Worm (Caenorhabditis elegans) whole organism, L2 larva: ENCODE measurements around the gene srp-2.

Experiments used
- C34F6.9 ChIP-seq: fragments of 150-350 bp; optimal IDR thresholded peaks from 2 replicates; lab custom pipeline; 2014; ENCODE audit warnings: missing biosample characterization, missing genetic modification characterization
- F13H6.1 ChIP-seq: sonication (generic microtip); optimal IDR thresholded peaks from 2 replicates; lab custom pipeline; 2016; ENCODE audit warnings: missing genetic modification characterization, missing compliant biosample characterization
- R02D3.7 ChIP-seq: fragments of 150-350 bp; optimal IDR thresholded peaks from 2 replicates; lab custom pipeline; 2014; ENCODE audit warnings: missing biosample characterization, missing genetic modification characterization
- Y55F3AM.14 ChIP-seq: fragments of 200-800 bp; sonication (Bioruptor generic); optimal IDR thresholded peaks from 2 replicates; lab custom pipeline; 2018; ENCODE audit warnings: mild to moderate bottlenecking, missing genetic modification characterization, missing compliant biosample characterization
- ZK546.5 ChIP-seq: sonication (generic microtip); optimal IDR thresholded peaks from 2 replicates; lab custom pipeline; 2017; ENCODE audit warnings: missing biosample characterization, missing genetic modification characterization
- alr-1 ChIP-seq: fragments of 150-350 bp; optimal IDR thresholded peaks from 2 replicates; lab custom pipeline; 2014; ENCODE audit warnings: missing biosample characterization, missing genetic modification characterization
- aly-2 ChIP-seq: fragments of 150-350 bp; optimal IDR thresholded peaks from 2 replicates; lab custom pipeline; 2014; ENCODE audit warnings: missing biosample characterization, missing genetic modification characterization
- ama-1 ChIP-seq: fragments of 150-350 bp; optimal IDR thresholded peaks from 2 replicates; lab custom pipeline; 2018; ENCODE audit warnings: inconsistent platforms
- blmp-1 ChIP-seq: sonication (generic microtip); optimal IDR thresholded peaks from 2 replicates; lab custom pipeline; 2017; ENCODE audit warnings: missing genetic modification characterization, mild to moderate bottlenecking, missing compliant biosample characterization, antibody characterized with exemption, moderate library complexity; ENCODE audit not compliant: insufficient read depth
- ceh-16 ChIP-seq: fragments of 150-350 bp; optimal IDR thresholded peaks from 2 replicates; lab custom pipeline; 2014; ENCODE audit warnings: missing biosample characterization, missing genetic modification characterization
- ceh-82 ChIP-seq: fragments of 150-350 bp; optimal IDR thresholded peaks from 2 replicates; lab custom pipeline; 2014; ENCODE audit warnings: missing biosample characterization, missing genetic modification characterization
- crh-2 ChIP-seq: sonication (generic microtip); optimal IDR thresholded peaks from 2 replicates; lab custom pipeline; 2017; ENCODE audit warnings: missing biosample characterization, missing genetic modification characterization
- dmd-4 ChIP-seq: sonication (generic microtip); optimal IDR thresholded peaks from 2 replicates; lab custom pipeline; 2017; ENCODE audit warnings: missing biosample characterization, missing genetic modification characterization
- egl-27 ChIP-seq: sonication (generic microtip); optimal IDR thresholded peaks from 3 replicates; lab custom pipeline; 2017; ENCODE audit warnings: missing biosample characterization, missing genetic modification reagents, missing genetic modification characterization
- elt-1 ChIP-seq: fragments of 150-350 bp; optimal IDR thresholded peaks from 2 replicates; lab custom pipeline; 2014; ENCODE audit warnings: missing biosample characterization, missing genetic modification characterization
- elt-3 ChIP-seq: sonication (generic microtip); optimal IDR thresholded peaks from 2 replicates; lab custom pipeline; 2017; ENCODE audit warnings: missing biosample characterization, missing genetic modification characterization
- fos-1 ChIP-seq: fragments of 150-350 bp; optimal IDR thresholded peaks from 2 replicates; lab custom pipeline; 2014; ENCODE audit warnings: missing biosample characterization, missing genetic modification characterization
- gmeb-1 ChIP-seq: fragments of 150-350 bp; optimal IDR thresholded peaks from 2 replicates; lab custom pipeline; 2014; ENCODE audit warnings: missing biosample characterization, missing genetic modification characterization
- lin-11 ChIP-seq: fragments of 150-350 bp; sonication (generic microtip); optimal IDR thresholded peaks from 2 replicates; lab custom pipeline; 2014; ENCODE audit warnings: missing biosample characterization, missing genetic modification characterization, inconsistent platforms, mixed read lengths
- lin-13 ChIP-seq: fragments of 150-350 bp; optimal IDR thresholded peaks from 2 replicates; lab custom pipeline; 2014; ENCODE audit warnings: missing biosample characterization, missing genetic modification reagents, missing genetic modification characterization
- lin-39 ChIP-seq: fragments of 150-350 bp; optimal IDR thresholded peaks from 2 replicates; lab custom pipeline; 2014; ENCODE audit warnings: missing biosample characterization, missing genetic modification reagents, missing genetic modification characterization
- lsy-2 ChIP-seq, 2 experiments: fragments of 150-350 bp in 1 of 2; sonication (generic microtip) in 1 of 2; optimal IDR thresholded peaks; 2 replicates each; lab custom pipeline; 2014 to 2017; ENCODE audit warnings: missing biosample characterization in 2 of 2, missing genetic modification characterization in 2 of 2
- mab-5 ChIP-seq: fragments of 150-350 bp; optimal IDR thresholded peaks from 2 replicates; lab custom pipeline; 2014; ENCODE audit warnings: missing biosample characterization, missing genetic modification characterization
- mbf-1 ChIP-seq: sonication (generic microtip); optimal IDR thresholded peaks from 2 replicates; lab custom pipeline; 2017; ENCODE audit warnings: missing biosample characterization, missing genetic modification characterization
- mdl-1 ChIP-seq, 2 experiments: fragments of 150-350 bp in 1 of 2; sonication (generic microtip) in 1 of 2; optimal IDR thresholded peaks; 2 replicates each; lab custom pipeline; 2017; ENCODE audit warnings: missing biosample characterization in 2 of 2, missing genetic modification characterization in 2 of 2
- nhr-10 ChIP-seq: sonication (generic microtip); optimal IDR thresholded peaks from 2 replicates; lab custom pipeline; 2017; ENCODE audit warnings: missing biosample characterization, missing genetic modification characterization
- nhr-11 ChIP-seq: fragments of 150-350 bp; optimal IDR thresholded peaks from 2 replicates; lab custom pipeline; 2014; ENCODE audit warnings: missing biosample characterization, missing genetic modification characterization
- nhr-12 ChIP-seq: fragments of 150-350 bp; optimal IDR thresholded peaks from 2 replicates; lab custom pipeline; 2014; ENCODE audit warnings: missing biosample characterization, missing genetic modification characterization
- nhr-129 ChIP-seq: fragments of 150-350 bp; optimal IDR thresholded peaks from 2 replicates; lab custom pipeline; 2014; ENCODE audit warnings: missing biosample characterization, missing genetic modification characterization
- nhr-21 ChIP-seq: fragments of 150-350 bp; optimal IDR thresholded peaks from 2 replicates; lab custom pipeline; 2014; ENCODE audit warnings: missing biosample characterization, missing genetic modification characterization
- nhr-23 ChIP-seq: fragments of 150-350 bp; optimal IDR thresholded peaks from 2 replicates; lab custom pipeline; 2014; ENCODE audit warnings: missing biosample characterization, missing genetic modification reagents, missing genetic modification characterization
- nhr-237 ChIP-seq: fragments of 150-350 bp; optimal IDR thresholded peaks from 2 replicates; lab custom pipeline; 2014; ENCODE audit warnings: missing biosample characterization, missing genetic modification characterization
- nhr-25 ChIP-seq: fragments of 150-350 bp; sonication (generic microtip); optimal IDR thresholded peaks from 3 replicates; lab custom pipeline; 2014; ENCODE audit warnings: missing biosample characterization, missing genetic modification characterization
- nhr-6 ChIP-seq: fragments of 150-350 bp; optimal IDR thresholded peaks from 2 replicates; lab custom pipeline; 2014; ENCODE audit warnings: missing biosample characterization, missing genetic modification characterization
- nhr-77 ChIP-seq: fragments of 150-350 bp; optimal IDR thresholded peaks from 2 replicates; lab custom pipeline; 2014; ENCODE audit warnings: missing biosample characterization, missing genetic modification characterization
- peb-1 ChIP-seq: fragments of 150-350 bp; optimal IDR thresholded peaks from 2 replicates; lab custom pipeline; 2014; ENCODE audit warnings: missing biosample characterization, missing genetic modification characterization
- sem-4 ChIP-seq: fragments of 150-350 bp; optimal IDR thresholded peaks from 2 replicates; lab custom pipeline; 2014; ENCODE audit warnings: missing biosample characterization, missing genetic modification reagents, missing genetic modification characterization
- skn-1 ChIP-seq: sonication (generic microtip); optimal IDR thresholded peaks from 2 replicates; lab custom pipeline; 2017; ENCODE audit warnings: missing biosample characterization, missing genetic modification characterization
- sma-3 ChIP-seq: sonication (generic microtip); optimal IDR thresholded peaks from 2 replicates; lab custom pipeline; 2016; ENCODE audit warnings: missing genetic modification reagents, missing genetic modification characterization, missing compliant biosample characterization
- sma-9 ChIP-seq, 2 experiments: fragments of 150-350 bp in 1 of 2; sonication (generic microtip) in 1 of 2; optimal IDR thresholded peaks; 2 replicates each; lab custom pipeline; 2014 to 2016; ENCODE audit warnings: missing genetic modification characterization in 2 of 2, mild to moderate bottlenecking in 1 of 2, missing biosample characterization in 1 of 2, missing compliant biosample characterization in 1 of 2, missing genetic modification reagents in 1 of 2, moderate library complexity in 1 of 2
- snpc-4 ChIP-seq: fragments of 150-350 bp; optimal IDR thresholded peaks from 2 replicates; lab custom pipeline; 2014; ENCODE audit warnings: missing biosample characterization, missing genetic modification characterization
- unc-39 ChIP-seq: fragments of 150-350 bp; optimal IDR thresholded peaks from 2 replicates; lab custom pipeline; 2014; ENCODE audit warnings: missing biosample characterization, missing genetic modification characterization
- unc-55 ChIP-seq: fragments of 150-350 bp; sonication (generic microtip); optimal IDR thresholded peaks from 3 replicates; lab custom pipeline; 2014; ENCODE audit warnings: missing biosample characterization, missing genetic modification reagents, missing genetic modification characterization
- unc-62 ChIP-seq: fragments of 150-350 bp; optimal IDR thresholded peaks from 2 replicates; lab custom pipeline; 2014; ENCODE audit warnings: missing biosample characterization, missing genetic modification reagents, missing genetic modification characterization
- zag-1 ChIP-seq: fragments of 150-350 bp; optimal IDR thresholded peaks from 2 replicates; lab custom pipeline; 2014; ENCODE audit warnings: missing biosample characterization, missing genetic modification characterization
- ztf-1 ChIP-seq: fragments of 200-800 bp; sonication (Bioruptor generic); conservative IDR thresholded peaks from 2 replicates; pipeline ENCODE4 v1.3.6; 2022; ENCODE audit warnings: missing genetic modification characterization, missing compliant biosample characterization
- ztf-11 ChIP-seq: sonication (generic microtip); optimal IDR thresholded peaks from 2 replicates; lab custom pipeline; 2017; ENCODE audit warnings: missing biosample characterization, missing genetic modification characterization
- ztf-4 ChIP-seq: fragments of 150-350 bp; optimal IDR thresholded peaks from 2 replicates; lab custom pipeline; 2014; ENCODE audit warnings: missing biosample characterization, missing genetic modification characterization

Gene srp-2

DNA sequence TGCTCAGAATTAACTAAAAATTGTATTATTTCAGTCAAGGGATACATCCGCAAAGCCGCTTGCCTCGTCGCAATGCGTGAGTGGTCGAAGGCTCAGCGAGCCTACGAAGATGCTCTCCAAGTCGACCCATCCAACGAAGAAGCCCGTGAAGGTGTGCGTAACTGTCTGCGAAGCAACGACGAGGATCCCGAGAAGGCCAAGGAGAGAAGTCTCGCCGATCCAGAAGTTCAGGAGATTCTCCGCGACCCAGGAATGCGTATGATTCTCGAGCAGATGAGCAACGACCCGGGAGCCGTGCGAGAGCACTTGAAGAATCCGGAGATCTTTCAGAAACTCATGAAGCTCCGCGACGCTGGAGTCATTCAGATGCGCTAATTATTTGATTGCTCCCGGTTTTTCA is 11.9 kb downstream of the srp-2 start:
- TF ChIP-seq nhr-21 (no peak), unc-62 (GFP tag; lab: Kevin White, UChicago) (no peak)

- TF ChIP-seq Y55F3AM.14 (GFP tag; lab: Kevin White, UChicago) (no peak), mbf-1 (tag; lab: Kevin White, UChicago) (no peak), ama-1 (lab: Kevin White, UChicago) (peak; percentile 70), snpc-4 (tag; lab: Kevin White, UChicago) (no peak), unc-62 (GFP tag; lab: Kevin White, UChicago) (no peak), sma-3 (GFP tag; lab: Kevin White, UChicago) (no peak), elt-3 (tag; lab: Kevin White, UChicago) (no peak), sem-4 (tag; lab: Kevin White, UChicago) (no peak), C34F6.9 (tag; lab: Kevin White, UChicago) (peak; percentile 29), lin-11 (tag; lab: Kevin White, UChicago) (no peak), dmd-4 (tag; lab: Kevin White, UChicago) (no peak), aly-2 (tag; lab: Kevin White, UChicago) (no peak), ZK546.5 (no peak), mab-5 (tag; lab: Kevin White, UChicago) (no peak), fos-1 (no peak), nhr-237 (tag; lab: Kevin White, UChicago) (no peak), F13H6.1 (tag; lab: Kevin White, UChicago) (peak; percentile 3), nhr-11 (no peak), skn-1 (tag; lab: Kevin White, UChicago) (no peak), unc-39 (tag; lab: Kevin White, UChicago) (no peak), peb-1 (tag; lab: Kevin White, UChicago) (no peak), zag-1 (tag; lab: Kevin White, UChicago) (no peak), nhr-77 (tag; lab: Kevin White, UChicago) (no peak), ceh-82 (tag; lab: Kevin White, UChicago) (no peak), lsy-2 (tag; optimal IDR thresholded peaks at IDR 0.05; lab: Kevin White, UChicago) (peak in 1 of 2 experiments; percentile 13), ztf-11 (no peak), crh-2 (tag; lab: Kevin White, UChicago) (peak; percentile 27), nhr-25 (tag; lab: Kevin White, UChicago) (no peak), alr-1 (tag; lab: Kevin White, UChicago) (no peak), gmeb-1 (tag; lab: Kevin White, UChicago) (peak; percentile 23), unc-55 (GFP tag; lab: Kevin White, UChicago) (peak; percentile 34), lin-13 (GFP tag; lab: Kevin White, UChicago) (peak; percentile 9), ztf-4 (tag; lab: Kevin White, UChicago) (peak; percentile 41), nhr-21 (no peak), sma-9 (GFP tag; optimal IDR thresholded peaks at IDR 0.05; lab: Kevin White, UChicago) (no peak), sma-9 (tag; optimal IDR thresholded peaks at IDR 0.05; lab: Kevin White, UChicago) (no peak), nhr-129 (tag; lab: Kevin White, UChicago) (peak; percentile 16), nhr-10 (no peak), ztf-1 (GFP tag; lab: Robert Waterston, UW) (no peak), nhr-12 (tag; lab: Kevin White, UChicago) (no peak), elt-1 (no peak), egl-27 (tag; lab: Kevin White, UChicago) (no peak), R02D3.7 (tag; lab: Kevin White, UChicago) (no peak), nhr-23 (tag; lab: Kevin White, UChicago) (no peak), lin-39 (tag; lab: Kevin White, UChicago) (no peak), blmp-1 (tag; lab: Kevin White, UChicago) (no peak), mdl-1 (tag; optimal IDR thresholded peaks at IDR 0.05; lab: Kevin White, UChicago) (no peak), ceh-16 (tag; lab: Kevin White, UChicago) (no peak), nhr-6 (tag; lab: Kevin White, UChicago) (no peak)
Observed at ce11 chrV:774875-775359, 12.5 kb downstream of the srp-2 start, which contains the start of gene srbc-58. Gene srbc-58, plus strand, starts transcription at chrV:774995.
